Fruit fly (Drosophila melanogaster): ENCODE results near the gene CG31097.

Gene CG31097

DNA sequence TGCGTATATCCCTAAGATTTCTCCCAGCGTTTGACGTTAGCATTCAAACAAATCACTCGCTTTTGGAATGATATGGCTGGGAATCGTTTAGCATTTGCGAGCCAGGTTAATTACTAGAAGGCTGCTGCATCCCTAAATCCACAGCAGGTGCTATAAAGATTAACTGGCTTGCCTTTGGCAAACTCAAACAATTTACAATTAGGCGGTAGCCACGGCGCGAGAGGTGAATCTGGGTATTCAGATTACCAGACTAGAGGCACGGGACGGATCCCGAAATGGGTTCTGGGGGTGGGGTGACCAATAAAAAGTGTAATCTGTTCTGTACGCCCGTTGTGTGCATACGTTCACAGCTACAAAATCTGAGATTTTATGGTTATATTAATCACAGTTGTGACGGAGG lies 16.4 kb downstream of the CG31097 start, which contains the start of gene CG11892 (continued):
- TF ChIP-seq CG4328 (GFP tag; optimal IDR thresholded peaks at IDR 0.05) (peak; percentile 4), CG4424 (GFP tag; optimal IDR thresholded peaks at IDR 0.05) (no peak), CG12659 (GFP tag; optimal IDR thresholded peaks at IDR 0.05) (peak; percentile 46), Bgb (GFP tag; IDR thresholded peaks at IDR 0.05; ENCODE audit: partially characterized antibody) (no peak), jumu (GFP tag; optimal IDR thresholded peaks at IDR 0.05) (no peak), CG1603 (tag; optimal IDR thresholded peaks at IDR 0.05) (peak; percentile 56), CG8281 (tag; optimal IDR thresholded peaks at IDR 0.05) (peak; percentile 19), CG5180 (GFP tag; optimal IDR thresholded peaks at IDR 0.05) (peak; percentile 33), CG2116 (GFP tag; optimal IDR thresholded peaks at IDR 0.05) (no peak), kni (GFP tag; optimal IDR thresholded peaks at IDR 0.05) (no peak), CG34376 (GFP tag; optimal IDR thresholded peaks at IDR 0.05) (peak; percentile 17), Sox100B (GFP tag; optimal IDR thresholded peaks at IDR 0.05) (peak; percentile 17), CG14050 (GFP tag; IDR thresholded peaks at IDR 0.05) (0 out of 3 replicates have a peak, but pooled peaks have one; percentile 13), Hey (tag; optimal IDR thresholded peaks at IDR 0.05) (peak; percentile 53), schlank (tag; optimal IDR thresholded peaks at IDR 0.05) (peak; percentile 79), caup (GFP tag; optimal IDR thresholded peaks at IDR 0.05; ENCODE audit: severe bottlenecking) (peak; percentile 58), tap (tag; optimal IDR thresholded peaks at IDR 0.05) (peak; percentile 52), ash1 (GFP tag; optimal IDR thresholded peaks at IDR 0.05) (peak; percentile 45), ci (GFP tag; IDR thresholded peaks at IDR 0.05) (peak; percentile 69; the same call in 1 of the 3 replicates), jigr1 (GFP tag; IDR thresholded peaks at IDR 0.05) (no peak), CG10267 (tag; optimal IDR thresholded peaks at IDR 0.05) (no peak), CG7928 (GFP tag; optimal IDR thresholded peaks at IDR 0.05) (peak; percentile 45), Fer3 (tag; optimal IDR thresholded peaks at IDR 0.05) (peak; percentile 56), CG12299 (tag; optimal IDR thresholded peaks at IDR 0.05) (peak; percentile 18), Hmr (GFP tag; optimal IDR thresholded peaks at IDR 0.05) (peak; percentile 73), fd64A (GFP tag; optimal IDR thresholded peaks at IDR 0.05) (peak; percentile 19), CG4707 (GFP tag; optimal IDR thresholded peaks at IDR 0.05) (peak; percentile 39), CG3407 (GFP tag; optimal IDR thresholded peaks at IDR 0.05) (peak; percentile 42), salm (tag; optimal IDR thresholded peaks at IDR 0.05) (peak; percentile 16), CG3281 (GFP tag; optimal IDR thresholded peaks at IDR 0.05) (peak; percentile 66), HLH54F (GFP tag; optimal IDR thresholded peaks at IDR 0.05) (no peak), Drgx (GFP tag; IDR thresholded peaks at IDR 0.05) (no peak), cwo (GFP tag; optimal IDR thresholded peaks at IDR 0.05) (peak; percentile 54), C15 (GFP tag; IDR thresholded peaks at IDR 0.05) (0 out of 3 replicates have a peak, but pooled peaks have one; percentile 32), disco-r (GFP tag; optimal IDR thresholded peaks at IDR 0.05) (no peak), Usf (GFP tag; optimal IDR thresholded peaks at IDR 0.05) (no peak), ATbp (GFP tag; optimal IDR thresholded peaks at IDR 0.05) (peak; percentile 82), sob (GFP tag; IDR thresholded peaks at IDR 0.05) (no peak; the same call in 1 of the 2 replicates), Dek (tag; optimal IDR thresholded peaks at IDR 0.05) (no peak), BtbVII (GFP tag; optimal IDR thresholded peaks at IDR 0.05) (peak; percentile 52), CG4404 (GFP tag; IDR thresholded peaks at IDR 0.05) (no peak), fd3F (GFP tag; optimal IDR thresholded peaks at IDR 0.05) (peak; percentile 28), Asciz (GFP tag; optimal IDR thresholded peaks at IDR 0.05) (peak; percentile 42), D (optimal IDR thresholded peaks at IDR 0.05) (no peak), D (GFP tag; optimal IDR thresholded peaks at IDR 0.05) (no peak), Vsx1 (GFP tag; optimal IDR thresholded peaks at IDR 0.05) (peak; percentile 45), Atf6 (GFP tag; IDR thresholded peaks at IDR 0.05) (peak; percentile 21; the same call in 1 of the 2 replicates), gem (tag; optimal IDR thresholded peaks at IDR 0.05) (peak; percentile 53), tin (GFP tag; optimal IDR thresholded peaks at IDR 0.05) (no peak), repo (GFP tag; optimal IDR thresholded peaks at IDR 0.05) (no peak)
